Fruit fly (Drosophila melanogaster): Measurements from ENCODE around the gene CG4116.
A peak's percentile ranks its signal among the peaks of the same experiment; 100 is the strongest.

The CG4116 gene

DNA sequence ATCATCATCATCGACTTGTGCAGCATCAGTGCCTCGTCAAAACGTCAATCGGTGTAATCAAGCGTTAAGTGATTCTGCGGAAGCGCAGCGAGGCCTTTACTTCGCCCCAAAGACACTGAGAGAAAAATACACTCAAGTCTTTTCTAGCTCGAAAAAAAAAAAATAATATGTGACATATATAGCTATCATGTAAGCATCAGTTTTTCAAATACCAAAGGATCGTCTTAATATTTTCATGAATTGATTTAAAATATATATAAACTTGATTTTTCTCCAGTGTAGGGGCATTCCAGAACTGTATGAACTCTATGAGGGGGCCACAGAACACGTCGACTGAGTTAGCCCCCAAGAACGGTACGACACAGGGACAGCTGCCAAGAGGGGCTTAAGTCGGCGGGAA, 27.6 kb downstream of the CG4116 start (continued):
- TF ChIP-seq ara (GFP tag; IDR thresholded peaks at IDR 0.05) (peak; percentile 59; the same call in 1 of the 2 replicates), CG6813 (GFP tag; optimal IDR thresholded peaks at IDR 0.05) (no peak), CG15514 (GFP tag; optimal IDR thresholded peaks at IDR 0.05) (no peak), CG14710 (tag; optimal IDR thresholded peaks at IDR 0.05) (peak; percentile 58), H2.0 (GFP tag; IDR thresholded peaks at IDR 0.05) (no peak; the same call in 1 of the 2 replicates), CG2116 (GFP tag; optimal IDR thresholded peaks at IDR 0.05) (no peak), Gsc (GFP tag; IDR thresholded peaks at IDR 0.05) (no peak), Optix (GFP tag; IDR thresholded peaks at IDR 0.05) (no peak), CG17568 (GFP tag; optimal IDR thresholded peaks at IDR 0.05) (no peak), Hr39 (optimal IDR thresholded peaks at IDR 0.05) (no peak), Max (GFP tag; optimal IDR thresholded peaks at IDR 0.05) (no peak), Doc2 (GFP tag; IDR thresholded peaks at IDR 0.05) (no peak), Jarid2 (GFP tag; optimal IDR thresholded peaks at IDR 0.05) (no peak), sr (GFP tag; IDR thresholded peaks at IDR 0.05) (no peak), CG4328 (GFP tag; optimal IDR thresholded peaks at IDR 0.05) (no peak), CG42726 (GFP tag; IDR thresholded peaks at IDR 0.05; ENCODE audit: partially characterized antibody) (no peak), da (GFP tag; optimal IDR thresholded peaks at IDR 0.05) (no peak), pfk (GFP tag; optimal IDR thresholded peaks at IDR 0.05) (no peak), Hey (tag; optimal IDR thresholded peaks at IDR 0.05) (no peak), CG4707 (GFP tag; optimal IDR thresholded peaks at IDR 0.05) (no peak), CG16863 (GFP tag; optimal IDR thresholded peaks at IDR 0.05) (no peak), hkb (optimal IDR thresholded peaks at IDR 0.05) (no peak), hkb (GFP tag; IDR thresholded peaks at IDR 0.05) (peak; percentile 53; the same call in 1 of the 2 replicates), sna (GFP tag; IDR thresholded peaks at IDR 0.05; ENCODE audit: partially characterized antibody) (no peak), CG12071 (GFP tag; optimal IDR thresholded peaks at IDR 0.05) (no peak), Hmx (GFP tag; optimal IDR thresholded peaks at IDR 0.05) (no peak), E2f2 (GFP tag; IDR thresholded peaks at IDR 0.05) (no peak), Sry-β (GFP tag; optimal IDR thresholded peaks at IDR 0.05) (no peak), Hr51 (GFP tag; optimal IDR thresholded peaks at IDR 0.05) (peak in 1 of 2 experiments; percentile 29), Dip3 (GFP tag; optimal IDR thresholded peaks at IDR 0.05) (no peak), gem (tag; optimal IDR thresholded peaks at IDR 0.05) (peak; percentile 73), tap (tag; optimal IDR thresholded peaks at IDR 0.05) (peak; percentile 8), CG8281 (tag; optimal IDR thresholded peaks at IDR 0.05) (no peak), sens-2 (GFP tag; IDR thresholded peaks at IDR 0.05) (no peak), peb (GFP tag; IDR thresholded peaks at IDR 0.05) (no peak), tup (GFP tag; optimal IDR thresholded peaks at IDR 0.05) (no peak), esg (GFP tag; conservative IDR thresholded peaks at IDR 0.05) (no peak; the same call in 1 of the 2 replicates), nau (GFP tag; optimal IDR thresholded peaks at IDR 0.05) (no peak), CG2712 (tag; optimal IDR thresholded peaks at IDR 0.05) (peak; percentile 71), CG14965 (GFP tag; optimal IDR thresholded peaks at IDR 0.05; ENCODE audit: borderline replicate concordance) (no peak), CG4820 (GFP tag; optimal IDR thresholded peaks at IDR 0.05) (peak; percentile 51), CG17359 (tag; optimal IDR thresholded peaks at IDR 0.05) (peak; percentile 34), CG4360 (GFP tag; IDR thresholded peaks at IDR 0.05) (no peak), lov (optimal IDR thresholded peaks at IDR 0.05) (no peak), lov (GFP tag; IDR thresholded peaks at IDR 0.05) (no peak), CG16813 (GFP tag; IDR thresholded peaks at IDR 0.05; ENCODE audit: partially characterized antibody) (no peak), Sox100B (GFP tag; optimal IDR thresholded peaks at IDR 0.05) (peak; percentile 3), bbx (GFP tag; IDR thresholded peaks at IDR 0.05; ENCODE audit: partially characterized antibody) (no peak), br (optimal IDR thresholded peaks at IDR 0.05) (no peak), CG2202 (tag; optimal IDR thresholded peaks at IDR 0.05) (peak; percentile 42), amos (GFP tag; IDR thresholded peaks at IDR 0.05; ENCODE audit: partially characterized antibody) (no peak), ab (GFP tag; optimal IDR thresholded peaks at IDR 0.05) (no peak)
